Fruit fly (Drosophila melanogaster) whole organism, prepupa: ENCODE data around the gene yrt.

Source experiments
- CG10631 ChIP-seq: fragments of 200-800 bp; sonication (Bioruptor generic); optimal IDR thresholded peaks from 2 replicates; lab custom pipeline; 2016; ENCODE audit warnings: missing biosample characterization, missing genetic modification characterization
- CG11294 ChIP-seq: fragments of 200-800 bp; sonication (Bioruptor generic); IDR thresholded peaks from 2 replicates; pipeline ENCODE4 v1.3.6; 2022; ENCODE audit warnings: missing biosample characterization, missing genetic modification characterization
- CG11762 ChIP-seq: fragments of 200-800 bp; sonication (Bioruptor generic); optimal IDR thresholded peaks from 3 replicates; lab custom pipeline; 2016; ENCODE audit warnings: missing biosample characterization, missing genetic modification characterization; ENCODE audit not compliant: insufficient read depth
- CG15336 ChIP-seq: fragments of 200-800 bp; sonication (Bioruptor generic); IDR thresholded peaks from 2 replicates; pipeline ENCODE4 v1.3.6; 2022; ENCODE audit warnings: missing biosample characterization, missing genetic modification characterization
- CG1621 ChIP-seq: fragments of 200-800 bp; sonication (Bioruptor generic); optimal IDR thresholded peaks from 3 replicates; lab custom pipeline; 2018; ENCODE audit warnings: missing biosample characterization, mild to moderate bottlenecking, missing genetic modification characterization
- CG3032 ChIP-seq: fragments of 200-800 bp; optimal IDR thresholded peaks from 2 replicates; lab custom pipeline; 2019; ENCODE audit warnings: missing biosample characterization, mild to moderate bottlenecking, missing genetic modification characterization, moderate library complexity
- CG4318 ChIP-seq: fragments of 200-800 bp; sonication (Bioruptor generic); optimal IDR thresholded peaks from 3 replicates; lab custom pipeline; 2017; ENCODE audit warnings: missing biosample characterization, mild to moderate bottlenecking, missing genetic modification characterization
- CG6163 ChIP-seq: fragments of 200-800 bp; sonication (Bioruptor generic); IDR thresholded peaks from 3 replicates; pipeline ENCODE4 v1.3.6; 2022; ENCODE audit warnings: missing biosample characterization, missing genetic modification characterization
- CG6276 ChIP-seq: fragments of 200-800 bp; sonication (Bioruptor generic); optimal IDR thresholded peaks from 2 replicates; lab custom pipeline; 2017; ENCODE audit warnings: missing biosample characterization, mild to moderate bottlenecking, missing genetic modification characterization
- CG6792 ChIP-seq: fragments of 200-800 bp; sonication (Bioruptor generic); optimal IDR thresholded peaks from 3 replicates; lab custom pipeline; 2016; ENCODE audit warnings: missing biosample characterization, missing genetic modification characterization
- CG7368 ChIP-seq: fragments of 200-800 bp; sonication (Bioruptor generic); optimal IDR thresholded peaks from 3 replicates; lab custom pipeline; 2016; ENCODE audit warnings: missing biosample characterization, missing genetic modification characterization
- CG8119 ChIP-seq: fragments of 200-800 bp; sonication (Bioruptor generic); IDR thresholded peaks from 3 replicates; pipeline ENCODE4 v1.3.6; 2022; ENCODE audit warnings: missing biosample characterization, missing genetic modification characterization
- CG9139 ChIP-seq: fragments of 200-800 bp; sonication (Bioruptor generic); optimal IDR thresholded peaks from 3 replicates; lab custom pipeline; 2017; ENCODE audit warnings: missing biosample characterization, mild to moderate bottlenecking, missing genetic modification characterization
- Eip75B ChIP-seq: fragments of 200-800 bp; sonication (Bioruptor generic); optimal IDR thresholded peaks from 3 replicates; lab custom pipeline; 2016; ENCODE audit warnings: missing biosample characterization, missing genetic modification characterization
- Eip78C ChIP-seq: fragments of 200-800 bp; sonication (Bioruptor generic); peaks from one replicate; lab custom pipeline; 2016; ENCODE audit warnings: missing biosample characterization, missing genetic modification characterization
- Ets21C ChIP-seq: fragments of 200-800 bp; sonication (Bioruptor generic); optimal IDR thresholded peaks from 3 replicates; lab custom pipeline; 2016; ENCODE audit warnings: missing biosample characterization, missing genetic modification characterization
- Hr39 ChIP-seq: fragments of 200-800 bp; sonication (Bioruptor generic); optimal IDR thresholded peaks from 2 replicates; lab custom pipeline; 2016; ENCODE audit warnings: missing biosample characterization, missing genetic modification characterization
- Hr4 ChIP-seq: fragments of 200-800 bp; sonication (Bioruptor generic); optimal IDR thresholded peaks from 3 replicates; lab custom pipeline; 2016; ENCODE audit warnings: missing biosample characterization, missing genetic modification characterization
- Lpt ChIP-seq: fragments of 200-800 bp; sonication (Bioruptor generic); optimal IDR thresholded peaks from 3 replicates; lab custom pipeline; 2016; ENCODE audit warnings: missing biosample characterization, missing genetic modification characterization
- Met ChIP-seq: fragments of 200-800 bp; sonication (Bioruptor generic); optimal IDR thresholded peaks from 3 replicates; lab custom pipeline; 2016; ENCODE audit warnings: missing biosample characterization, missing genetic modification characterization
- Smox ChIP-seq: fragments of 200-800 bp; sonication (Bioruptor generic); optimal IDR thresholded peaks from 3 replicates; lab custom pipeline; 2016; ENCODE audit warnings: missing biosample characterization, missing genetic modification characterization
- Sox15 ChIP-seq: fragments of 200-800 bp; sonication (Bioruptor generic); optimal IDR thresholded peaks from 3 replicates; lab custom pipeline; 2016; ENCODE audit warnings: missing biosample characterization, missing genetic modification characterization
- achi ChIP-seq: fragments of 200-800 bp; sonication (Bioruptor generic); optimal IDR thresholded peaks from 3 replicates; lab custom pipeline; 2016; ENCODE audit warnings: missing biosample characterization, missing genetic modification characterization
- acj6 ChIP-seq: fragments of 200-800 bp; sonication (Bioruptor generic); optimal IDR thresholded peaks from 3 replicates; lab custom pipeline; 2016; ENCODE audit warnings: missing biosample characterization, missing genetic modification characterization
- cyc ChIP-seq: fragments of 200-800 bp; sonication (Bioruptor generic); optimal IDR thresholded peaks from 3 replicates; lab custom pipeline; 2016; ENCODE audit warnings: missing biosample characterization, missing genetic modification characterization
- dac ChIP-seq: fragments of 200-800 bp; sonication (Bioruptor generic); optimal IDR thresholded peaks from 2 replicates; lab custom pipeline; 2017; ENCODE audit warnings: missing biosample characterization, mild to moderate bottlenecking, missing genetic modification characterization
- dsx ChIP-seq: fragments of 200-800 bp; optimal IDR thresholded peaks from 3 replicates; lab custom pipeline; 2019; ENCODE audit warnings: missing biosample characterization, mild to moderate bottlenecking, missing genetic modification characterization, moderate library complexity; ENCODE audit not compliant: poor library complexity, severe bottlenecking
- eg ChIP-seq: fragments of 200-800 bp; sonication (Bioruptor generic); IDR thresholded peaks from 3 replicates; pipeline ENCODE4 v1.3.6; 2022; ENCODE audit warnings: missing biosample characterization, missing genetic modification characterization
- fd85E ChIP-seq: fragments of 200-800 bp; sonication (Bioruptor generic); optimal IDR thresholded peaks from 3 replicates; lab custom pipeline; 2016; ENCODE audit warnings: missing biosample characterization, missing genetic modification characterization
- fkh ChIP-seq: fragments of 200-800 bp; sonication (Bioruptor generic); optimal IDR thresholded peaks from 3 replicates; lab custom pipeline; 2017; ENCODE audit warnings: missing biosample characterization, mild to moderate bottlenecking, missing genetic modification characterization, moderate library complexity
- lz ChIP-seq: fragments of 200-800 bp; sonication (Bioruptor generic); optimal IDR thresholded peaks from 3 replicates; lab custom pipeline; 2016; ENCODE audit warnings: missing biosample characterization, missing genetic modification characterization
- pdm3 ChIP-seq: fragments of 200-800 bp; sonication (Bioruptor generic); optimal IDR thresholded peaks from 3 replicates; lab custom pipeline; 2016; ENCODE audit warnings: missing biosample characterization, missing genetic modification characterization
- spab ChIP-seq: fragments of 200-800 bp; sonication (Bioruptor generic); optimal IDR thresholded peaks from 2 replicates; lab custom pipeline; 2017; ENCODE audit warnings: missing biosample characterization, mild to moderate bottlenecking, missing genetic modification characterization, missing genetic modification reagents
- ss ChIP-seq, 2 experiments: fragments of 200-800 bp; sonication (Bioruptor generic); optimal IDR thresholded peaks; 2 replicates in 1 of 2; 3 replicates in 1 of 2; lab custom pipeline; 2017 to 2018; ENCODE audit warnings: mild to moderate bottlenecking in 2 of 2, missing biosample characterization in 2 of 2, missing genetic modification characterization in 2 of 2, moderate library complexity in 1 of 2
- svp ChIP-seq: fragments of 200-800 bp; sonication (Bioruptor generic); peaks from one replicate; lab custom pipeline; 2016; ENCODE audit warnings: missing biosample characterization, missing genetic modification characterization

Gene yrt

dm6 chr3R:13412704-13413103 is 22.1 kb downstream of the yrt start (continued):
- TF ChIP-seq CG6276 (GFP tag; lab: Kevin White, UChicago): peak; percentile 50
- TF ChIP-seq cyc (GFP tag; lab: Kevin White, UChicago): no peak
- TF ChIP-seq dac (GFP tag; lab: Kevin White, UChicago): no peak

DNA sequence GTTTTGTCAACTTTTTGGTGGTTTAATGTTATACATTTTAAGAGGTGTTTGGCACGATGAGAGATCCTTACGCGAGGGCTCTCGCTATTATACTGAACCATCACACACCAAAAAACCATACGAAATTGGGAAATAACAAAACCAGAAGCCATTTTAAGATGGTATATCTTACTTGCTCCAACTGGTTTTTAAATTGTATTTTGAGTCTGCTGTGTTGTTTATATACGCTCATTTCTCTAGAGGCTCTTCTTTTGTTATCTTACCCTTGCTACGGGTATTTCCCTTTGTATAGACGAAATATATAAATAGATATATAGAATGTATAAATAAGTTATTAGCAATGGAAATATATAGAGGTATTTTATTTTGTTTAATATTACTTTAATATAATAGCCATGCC is 27.9 kb downstream of the yrt start, which contains the start of gene yellow-e2:
TSS of gene yellow-e2 (minus strand) at position 101 of the 400 bp plus-strand sequence.
- no peak for TF ChIP-seq CG7368 (GFP tag; lab: Kevin White, UChicago)
- TF ChIP-seq fd85E (GFP tag; lab: Kevin White, UChicago): no peak
- no peak for TF ChIP-seq Smox (GFP tag; lab: Kevin White, UChicago)
- no peak for TF ChIP-seq CG15336 (GFP tag; lab: Robert Waterston, UW)
- TF ChIP-seq CG9139 (GFP tag; lab: Kevin White, UChicago): no peak
- no peak for TF ChIP-seq CG4318 (GFP tag; lab: Kevin White, UChicago)
- TF ChIP-seq lz (GFP tag; lab: Kevin White, UChicago): no peak
- no peak for TF ChIP-seq Ets21C (GFP tag; lab: Kevin White, UChicago)
- TF ChIP-seq Eip78C (GFP tag; lab: Kevin White, UChicago): peak; percentile 1
- TF ChIP-seq dsx: peak; percentile 23
- no peak for TF ChIP-seq CG11294
- no peak for TF ChIP-seq CG3032
- no peak for TF ChIP-seq achi (GFP tag; lab: Kevin White, UChicago)
- no peak for TF ChIP-seq Hr4 (GFP tag; lab: Kevin White, UChicago)
- no peak for TF ChIP-seq CG1621
- TF ChIP-seq CG10631: no peak
- TF ChIP-seq svp (GFP tag; lab: Kevin White, UChicago): peak; percentile 55
- TF ChIP-seq ss (GFP tag; optimal IDR thresholded peaks at IDR 0.05; lab: Kevin White, UChicago): no peak
- TF ChIP-seq acj6: no peak
- TF ChIP-seq CG6163 (GFP tag; lab: Robert Waterston, UW): no peak
- TF ChIP-seq fkh (GFP tag; lab: Kevin White, UChicago): no peak
- TF ChIP-seq Met: no peak
- TF ChIP-seq cyc (GFP tag; lab: Kevin White, UChicago): no peak
- no peak for TF ChIP-seq CG8119 (GFP tag; lab: Robert Waterston, UW)
- no peak for TF ChIP-seq eg (GFP tag; lab: Robert Waterston, UW)

- no peak for TF ChIP-seq pdm3 (GFP tag; lab: Kevin White, UChicago)
- no peak for TF ChIP-seq CG1621
- no peak for TF ChIP-seq Lpt (GFP tag; lab: Kevin White, UChicago)
- TF ChIP-seq CG3032: no peak
- no peak for TF ChIP-seq Sox15 (GFP tag; lab: Kevin White, UChicago)
- TF ChIP-seq spab (GFP tag; lab: Kevin White, UChicago): no peak
- TF ChIP-seq Met: no peak
- TF ChIP-seq fd85E (GFP tag; lab: Kevin White, UChicago): no peak
- no peak for TF ChIP-seq CG15336 (GFP tag; lab: Robert Waterston, UW)
- TF ChIP-seq CG6792 (GFP tag; lab: Kevin White, UChicago): no peak
- TF ChIP-seq Eip75B: no peak
- TF ChIP-seq CG8119 (GFP tag; lab: Robert Waterston, UW): no peak
- no peak for TF ChIP-seq fkh (GFP tag; lab: Kevin White, UChicago)
- TF ChIP-seq CG11762 (GFP tag; lab: Kevin White, UChicago): no peak
Observed at dm6 chr3R:13404841-13405441, 29.8 kb downstream of the yrt start, which contains the start of gene yellow-e3. yellow-e3 (minus strand) TSS chr3R:13404870.

dm6 chr3R:13403032-13403459 is 31.7 kb downstream of the yrt start, which contains the start of gene Dpm3:
Dpm3 (minus strand) TSS chr3R:13403051.
- TF ChIP-seq fkh (GFP tag; lab: Kevin White, UChicago) (peak; percentile 98), CG3032 (peak; percentile 24), CG15336 (GFP tag; lab: Robert Waterston, UW) (no peak), lz (GFP tag; lab: Kevin White, UChicago) (peak; percentile 3), achi (GFP tag; lab: Kevin White, UChicago) (no peak), Hr39 (GFP tag; lab: Kevin White, UChicago) (peak; percentile 13)
